Fruit fly (Drosophila melanogaster) whole organism, adult: ENCODE results near the gene mtTFB2.
A peak's percentile ranks its signal among the peaks of the same experiment; 100 is the strongest.

Source experiments
- CG11617 ChIP-seq: fragments of 200-800 bp; sonication (Bioruptor generic); optimal IDR thresholded peaks from 2 replicates; lab custom pipeline; 2017; ENCODE audit warnings: mild to moderate bottlenecking, missing biosample characterization, missing genetic modification reagents, missing genetic modification characterization
- CG14711 ChIP-seq: fragments of 200-800 bp; sonication (Bioruptor generic); optimal IDR thresholded peaks from 2 replicates; lab custom pipeline; 2018; ENCODE audit warnings: missing biosample characterization, mild to moderate bottlenecking, missing genetic modification characterization, moderate library complexity
- CG5204 ChIP-seq: fragments of 200-800 bp; sonication (Bioruptor generic); optimal IDR thresholded peaks from 2 replicates; lab custom pipeline; 2016; ENCODE audit warnings: missing biosample characterization, missing genetic modification characterization
- Mnt ChIP-seq: fragments of 200-800 bp; sonication (Bioruptor generic); optimal IDR thresholded peaks from 2 replicates; lab custom pipeline; 2016; ENCODE audit warnings: missing biosample characterization, mild to moderate bottlenecking, missing genetic modification characterization
- cnc ChIP-seq, 2 experiments: fragments of >200 bp; optimal IDR thresholded peaks; 2 replicates each; lab custom pipeline; 2017

DNA sequence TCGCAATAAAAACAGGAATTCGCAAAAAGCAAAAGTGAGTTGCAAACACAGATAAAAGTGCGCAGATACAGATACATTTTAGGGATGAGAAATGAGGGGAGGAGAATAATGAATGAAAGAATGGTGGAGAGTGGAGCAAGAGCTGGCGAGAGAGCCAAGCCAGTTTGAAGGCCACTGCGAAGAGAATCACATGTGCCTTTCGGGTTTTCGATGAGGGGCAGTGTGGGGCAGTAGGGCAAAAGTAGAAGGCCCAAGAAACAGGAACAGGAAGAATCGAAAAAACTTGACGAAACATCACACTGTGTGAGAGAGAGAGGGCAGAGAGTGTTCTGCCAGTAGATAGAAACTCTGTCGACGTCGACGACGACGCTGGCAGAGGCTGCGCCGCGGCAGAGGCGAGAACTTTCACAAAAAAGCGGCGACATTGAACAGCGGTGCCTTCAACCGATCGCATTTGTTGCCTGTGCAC lies 38.8 kb downstream of the mtTFB2 start:
- TF ChIP-seq CG11617 (GFP tag; lab: Kevin White, UChicago) (no peak), CG5204 (GFP tag; lab: Kevin White, UChicago) (no peak), Mnt (GFP tag; lab: Kevin White, UChicago) (peak; percentile 94), cnc (optimal IDR thresholded peaks at IDR 0.05; lab: Kevin White, UChicago) (no peak), CG14711 (tag; lab: Kevin White, UChicago) (no peak)
